Worm (Caenorhabditis elegans) whole organism, L4 larva: Measurements from ENCODE around the gene kbp-4.
A peak's percentile ranks its signal among the peaks of the same experiment; 100 is the strongest.

Experiments
- D1046.2 ChIP-seq: fragments of 200-800 bp; sonication (Bioruptor generic); IDR thresholded peaks from 2 replicates; pipeline ENCODE4 v1.3.6; 2022; ENCODE audit warnings: missing genetic modification characterization, missing compliant biosample characterization
- F10B5.3 ChIP-seq: sonication (generic microtip); optimal IDR thresholded peaks from 2 replicates; lab custom pipeline; 2016; ENCODE audit warnings: mild to moderate bottlenecking, missing genetic modification characterization, missing compliant biosample characterization
- Y105C5A.15 ChIP-seq: fragments of 200-800 bp; sonication (Bioruptor generic); IDR thresholded peaks from 2 replicates; pipeline ENCODE4 v1.3.6; 2022; ENCODE audit warnings: missing genetic modification characterization, missing compliant biosample characterization
- Y48G9A.11 ChIP-seq: fragments of 200-800 bp; sonication (Bioruptor generic); IDR thresholded peaks from 2 replicates; pipeline ENCODE4 v1.3.6; 2022; ENCODE audit warnings: missing genetic modification reagents, missing genetic modification characterization, missing compliant biosample characterization
- ZK337.2 ChIP-seq: fragments of 200-800 bp; sonication (Bioruptor generic); IDR thresholded peaks from 2 replicates; pipeline ENCODE4 v1.3.6; 2022; ENCODE audit warnings: missing genetic modification reagents, missing genetic modification characterization, missing compliant biosample characterization
- aha-1 ChIP-seq: fragments of 150-350 bp; peaks from one replicate; lab custom pipeline; 2014; ENCODE audit warnings: missing biosample characterization, missing genetic modification characterization
- ceh-20 ChIP-seq: fragments of 200-800 bp; sonication (Bioruptor generic); IDR thresholded peaks from 2 replicates; pipeline ENCODE4 v1.3.6; 2022; ENCODE audit warnings: missing genetic modification reagents, missing genetic modification characterization, missing compliant biosample characterization
- ceh-28 ChIP-seq: fragments of 150-350 bp; optimal IDR thresholded peaks from 2 replicates; lab custom pipeline; 2014; ENCODE audit warnings: missing biosample characterization, missing genetic modification reagents, missing genetic modification characterization
- ceh-82 ChIP-seq: sonication (generic microtip); optimal IDR thresholded peaks from 2 replicates; lab custom pipeline; 2017; ENCODE audit warnings: missing biosample characterization, missing genetic modification characterization
- ctbp-1 ChIP-seq: fragments of 200-800 bp; sonication (Bioruptor generic); IDR thresholded peaks from 2 replicates; pipeline ENCODE4 v1.3.6; 2022; ENCODE audit warnings: missing genetic modification reagents, missing genetic modification characterization, missing compliant biosample characterization
- daf-16 ChIP-seq, 3 experiments: sonication (generic microtip); optimal IDR thresholded peaks; 2 replicates each; lab custom pipeline; 2016 to 2017; ENCODE audit warnings: missing genetic modification characterization in 3 of 3, missing genetic modification reagents in 3 of 3, mild to moderate bottlenecking in 2 of 3, missing compliant biosample characterization in 2 of 3, missing biosample characterization in 1 of 3, moderate library complexity in 1 of 3
- dmd-6 ChIP-seq: fragments of 200-800 bp; sonication (Bioruptor generic); IDR thresholded peaks from 2 replicates; pipeline ENCODE4 v1.3.6; 2022; ENCODE audit warnings: missing genetic modification reagents, missing genetic modification characterization, missing compliant biosample characterization
- dpl-1 ChIP-seq: fragments of 150-350 bp; optimal IDR thresholded peaks from 2 replicates; lab custom pipeline; 2014; ENCODE audit warnings: missing biosample characterization, missing genetic modification reagents, missing genetic modification characterization
- duxl-1 ChIP-seq: sonication (generic microtip); optimal IDR thresholded peaks from 2 replicates; lab custom pipeline; 2016; ENCODE audit warnings: mild to moderate bottlenecking, missing genetic modification characterization, moderate library complexity, missing compliant biosample characterization; ENCODE audit not compliant: poor library complexity
- egl-27 ChIP-seq: sonication (generic microtip); optimal IDR thresholded peaks from 3 replicates; lab custom pipeline; 2017; ENCODE audit warnings: missing biosample characterization, missing genetic modification reagents, missing genetic modification characterization
- egl-43 ChIP-seq: fragments of 200-800 bp; sonication (Bioruptor generic); IDR thresholded peaks from 2 replicates; pipeline ENCODE4 v1.3.6; 2022; ENCODE audit warnings: missing genetic modification reagents, missing genetic modification characterization, missing compliant biosample characterization
- fkh-10 ChIP-seq: fragments of 150-350 bp; optimal IDR thresholded peaks from 2 replicates; lab custom pipeline; 2014; ENCODE audit warnings: missing biosample characterization, missing genetic modification reagents, missing genetic modification characterization
- gei-8 ChIP-seq: fragments of 200-800 bp; sonication (Bioruptor generic); optimal IDR thresholded peaks from 2 replicates; lab custom pipeline; 2018; ENCODE audit warnings: mild to moderate bottlenecking, missing genetic modification characterization, missing compliant biosample characterization
- hif-1 ChIP-seq, 2 experiments: sonication (generic microtip); optimal IDR thresholded peaks; 2 replicates each; lab custom pipeline; 2016 to 2017; ENCODE audit warnings: missing compliant biosample characterization in 2 of 2, missing genetic modification characterization in 2 of 2, missing genetic modification reagents in 2 of 2, missing genotype in 2 of 2, mild to moderate bottlenecking in 1 of 2
- lim-7 ChIP-seq: fragments of 200-800 bp; sonication (Bioruptor generic); IDR thresholded peaks from 2 replicates; pipeline ENCODE4 v1.3.6; 2022; ENCODE audit warnings: missing genetic modification characterization, missing compliant biosample characterization
- lin-13 ChIP-seq: fragments of 150-350 bp; optimal IDR thresholded peaks from 2 replicates; lab custom pipeline; 2014; ENCODE audit warnings: missing biosample characterization, missing genetic modification reagents, missing genetic modification characterization
- lin-15B ChIP-seq: fragments of 150-350 bp; sonication (generic microtip); optimal IDR thresholded peaks from 3 replicates; lab custom pipeline; 2014; ENCODE audit warnings: missing biosample characterization, missing genetic modification characterization
- lin-38 ChIP-seq: fragments of 200-800 bp; sonication (Bioruptor generic); IDR thresholded peaks from 2 replicates; pipeline ENCODE4 v1.3.6; 2022; ENCODE audit warnings: missing genetic modification reagents, missing genetic modification characterization, missing compliant biosample characterization
- lir-3 ChIP-seq: sonication (generic microtip); optimal IDR thresholded peaks from 2 replicates; lab custom pipeline; 2016; ENCODE audit warnings: mild to moderate bottlenecking, missing genetic modification characterization, missing compliant biosample characterization
- madf-9 ChIP-seq: fragments of 200-800 bp; sonication (Bioruptor generic); conservative IDR thresholded peaks from 2 replicates; pipeline ENCODE4 v1.3.6; 2022; ENCODE audit warnings: missing genetic modification reagents, missing genetic modification characterization, missing compliant biosample characterization
- mdt-29 ChIP-seq: fragments of 200-800 bp; sonication (Bioruptor generic); IDR thresholded peaks from 2 replicates; pipeline ENCODE4 v1.3.6; 2022; ENCODE audit warnings: missing genetic modification reagents, missing genetic modification characterization, missing compliant biosample characterization
- mes-2 ChIP-seq: sonication (generic microtip); optimal IDR thresholded peaks from 2 replicates; lab custom pipeline; 2016; ENCODE audit warnings: missing genotype, mild to moderate bottlenecking, missing genetic modification characterization, missing compliant biosample characterization; ENCODE audit not compliant: poor library complexity, severe bottlenecking
- mxl-2 ChIP-seq: fragments of 200-800 bp; sonication (Bioruptor generic); conservative IDR thresholded peaks from 2 replicates; pipeline ENCODE4 v1.3.6; 2022; ENCODE audit warnings: missing genetic modification reagents, missing genetic modification characterization, missing compliant biosample characterization
- mxl-3 ChIP-seq: fragments of 200-800 bp; sonication (Bioruptor generic); optimal IDR thresholded peaks from 2 replicates; lab custom pipeline; 2018; ENCODE audit warnings: mild to moderate bottlenecking, missing genetic modification characterization, missing compliant biosample characterization
- nhr-41 ChIP-seq: fragments of 200-800 bp; sonication (Bioruptor generic); IDR thresholded peaks from 2 replicates; pipeline ENCODE4 v1.3.6; 2022; ENCODE audit warnings: missing genetic modification reagents, missing genetic modification characterization, missing compliant biosample characterization
- nhr-76 ChIP-seq: fragments of 150-350 bp; optimal IDR thresholded peaks from 2 replicates; lab custom pipeline; 2014; ENCODE audit warnings: missing biosample characterization, missing genetic modification characterization
- pha-4 ChIP-seq, 2 experiments: fragments of 150-350 bp in 1 of 2; fragments of 200-800 bp in 1 of 2; sonication (Bioruptor generic) in 1 of 2; IDR thresholded peaks in 1 of 2; optimal IDR thresholded peaks in 1 of 2; 2 replicates each; pipeline versions ENCODE4 v1.3.6 to Lab custom; 2014 to 2022; ENCODE audit warnings: missing genetic modification characterization in 2 of 2, missing genetic modification reagents in 2 of 2, missing biosample characterization in 1 of 2, missing compliant biosample characterization in 1 of 2
- rbr-2 ChIP-seq: sonication (generic microtip); optimal IDR thresholded peaks from 2 replicates; lab custom pipeline; 2016; ENCODE audit warnings: missing genotype, missing genetic modification characterization, missing compliant biosample characterization
- sdz-12 ChIP-seq: fragments of 200-800 bp; sonication (Bioruptor generic); optimal IDR thresholded peaks from 2 replicates; lab custom pipeline; 2018; ENCODE audit warnings: mild to moderate bottlenecking, missing genetic modification characterization, missing compliant biosample characterization
- snpc-1.2 ChIP-seq: fragments of 200-800 bp; sonication (Bioruptor generic); IDR thresholded peaks from 2 replicates; pipeline ENCODE4 v1.3.6; 2022; ENCODE audit warnings: missing genetic modification reagents, missing genetic modification characterization, missing compliant biosample characterization
- spr-1 ChIP-seq: sonication (generic microtip); optimal IDR thresholded peaks from 2 replicates; lab custom pipeline; 2016; ENCODE audit warnings: mild to moderate bottlenecking, missing genetic modification characterization, missing compliant biosample characterization
- tra-1 ChIP-seq: fragments of 200-800 bp; sonication (Bioruptor generic); IDR thresholded peaks from 2 replicates; pipeline ENCODE4 v1.3.6; 2022; ENCODE audit warnings: missing genetic modification reagents, missing genetic modification characterization, missing compliant biosample characterization
- zfp-2 ChIP-seq: sonication (generic microtip); optimal IDR thresholded peaks from 2 replicates; lab custom pipeline; 2016; ENCODE audit warnings: mild to moderate bottlenecking, missing genetic modification characterization, missing compliant biosample characterization

Gene kbp-4

DNA sequence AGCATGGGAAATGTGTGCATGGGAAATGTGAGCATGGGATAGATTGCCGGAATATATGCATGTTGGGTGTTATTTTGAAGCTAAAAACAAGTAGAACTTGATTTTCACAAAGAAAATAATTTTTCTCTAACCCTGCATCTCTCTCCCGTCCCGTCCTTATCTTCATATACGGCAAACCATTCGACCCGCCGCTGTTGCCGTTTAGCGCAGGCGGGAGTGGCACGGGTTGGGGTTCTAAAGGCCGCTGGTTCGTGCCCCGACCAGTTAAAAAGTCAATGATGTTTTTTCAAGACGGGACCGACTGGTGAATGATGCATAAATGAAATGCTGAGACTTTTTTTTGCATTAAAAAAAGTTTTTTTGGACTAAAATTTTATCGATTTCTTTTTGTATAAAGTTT lies 41.5 kb downstream of the kbp-4 start (continued):
- TF ChIP-seq tra-1 (GFP tag; lab: Robert Waterston, UW) (peak; percentile 48; the same call in 1 of the 2 replicates), lin-38 (peak; percentile 76), mdt-29 (GFP tag; lab: Robert Waterston, UW) (0 out of 2 replicates have a peak, but pooled peaks have one; percentile 27), rbr-2 (tag; lab: Kevin White, UChicago) (peak; percentile 50), madf-9 (GFP tag; lab: Robert Waterston, UW) (peak; percentile 74), egl-43 (GFP tag; lab: Robert Waterston, UW) (peak; percentile 85), daf-16 (GFP tag; optimal IDR thresholded peaks at IDR 0.05; lab: Kevin White, UChicago) (peak in 1 of 2 experiments; percentile 45), daf-16 (tag; optimal IDR thresholded peaks at IDR 0.05; lab: Kevin White, UChicago) (peak; percentile 57), Y48G9A.11 (GFP tag; lab: Robert Waterston, UW) (peak; percentile 67), lin-15B (no peak), egl-27 (no peak), mxl-3 (GFP tag; lab: Kevin White, UChicago) (peak; percentile 34), nhr-76 (no peak), lir-3 (no peak), mes-2 (tag; lab: Kevin White, UChicago) (peak; percentile 86), duxl-1 (tag; lab: Kevin White, UChicago) (peak; percentile 68), sdz-12 (GFP tag; lab: Kevin White, UChicago) (peak; percentile 63), dpl-1 (GFP tag; lab: Kevin White, UChicago) (no peak), ZK337.2 (GFP tag; lab: Robert Waterston, UW) (0 out of 2 replicates have a peak, but pooled peaks have one; percentile 29), aha-1 (tag; lab: Kevin White, UChicago) (peak; percentile 92), ceh-20 (peak; percentile 50; the same call in 1 of the 2 replicates), nhr-41 (GFP tag; lab: Robert Waterston, UW) (peak; percentile 61; the same call in 1 of the 2 replicates), D1046.2 (peak; percentile 85; the same call in 1 of the 2 replicates), ctbp-1 (GFP tag; lab: Robert Waterston, UW) (peak; percentile 71), lim-7 (GFP tag; lab: Robert Waterston, UW) (peak; percentile 67; the same call in 1 of the 2 replicates), mxl-2 (GFP tag; lab: Robert Waterston, UW) (no peak; the same call in 1 of the 2 replicates), zfp-2 (tag; lab: Kevin White, UChicago) (no peak), dmd-6 (GFP tag; lab: Robert Waterston, UW) (peak; percentile 69), snpc-1.2 (GFP tag; lab: Robert Waterston, UW) (peak; percentile 43; the same call in 1 of the 2 replicates), Y105C5A.15 (no peak), pha-4 (GFP tag; IDR thresholded peaks at IDR 0.05; lab: Robert Waterston, UW) (peak; percentile 53), pha-4 (tag; optimal IDR thresholded peaks at IDR 0.05; lab: Kevin White, UChicago) (no peak), fkh-10 (GFP tag; lab: Kevin White, UChicago) (no peak), ceh-82 (tag; lab: Kevin White, UChicago) (no peak), gei-8 (peak; percentile 29), lin-13 (peak; percentile 86), spr-1 (tag; lab: Kevin White, UChicago) (no peak), hif-1 (tag; optimal IDR thresholded peaks at IDR 0.05; lab: Kevin White, UChicago) (peak in 1 of 2 experiments; percentile 11)

DNA sequence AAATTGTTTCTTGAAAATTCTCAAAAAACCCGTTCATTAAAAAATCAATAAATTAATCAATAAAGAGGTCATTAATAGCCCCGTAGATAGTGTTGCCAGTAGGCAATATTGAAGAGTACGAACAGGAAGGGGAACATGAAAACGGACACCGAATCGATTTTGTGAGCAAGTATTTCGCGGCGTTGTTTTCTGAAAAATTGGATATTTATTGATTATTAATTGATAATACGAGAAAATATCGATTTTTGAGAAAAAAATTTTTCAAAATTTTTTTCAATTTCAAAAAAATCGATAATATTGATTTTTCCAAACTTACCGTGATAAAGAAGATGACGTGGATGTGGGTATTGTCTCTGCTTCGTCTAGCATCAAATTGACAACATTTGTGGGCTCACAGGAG lies 44.8 kb downstream of the kbp-4 start:
- TF ChIP-seq ceh-28 (tag; lab: Kevin White, UChicago) (peak; percentile 79), F10B5.3 (tag; lab: Kevin White, UChicago) (no peak)
